Fruit fly (Drosophila melanogaster) whole organism, embryonic: Measurements from ENCODE around the gene CG43400.

ENCODE experiments used
- B-H1 ChIP-seq: fragments of 200-800 bp; sonication (Bioruptor generic); IDR thresholded peaks from 3 replicates; pipeline ENCODE4 v1.3.6; 2022; ENCODE audit warnings: missing biosample characterization, missing genetic modification characterization
- BtbVII ChIP-seq: fragments of 200-800 bp; sonication (Bioruptor generic); optimal IDR thresholded peaks from 3 replicates; lab custom pipeline; 2017; ENCODE audit warnings: missing biosample characterization, mild to moderate bottlenecking, missing genetic modification characterization
- CG10462 ChIP-seq: fragments of 200-800 bp; sonication (Bioruptor generic); optimal IDR thresholded peaks from 2 replicates; lab custom pipeline; 2016; ENCODE audit warnings: missing biosample characterization, missing genetic modification characterization
- CG10543 ChIP-seq: fragments of 200-800 bp; sonication (Bioruptor generic); optimal IDR thresholded peaks from 3 replicates; lab custom pipeline; 2017; ENCODE audit warnings: missing biosample characterization, mild to moderate bottlenecking, missing genetic modification characterization, moderate library complexity
- CG12769 ChIP-seq: fragments of 200-800 bp; sonication (Bioruptor generic); optimal IDR thresholded peaks from 2 replicates; lab custom pipeline; 2019; ENCODE audit warnings: missing biosample characterization, mild to moderate bottlenecking, missing genetic modification characterization, moderate library complexity
- CG13296 ChIP-seq: fragments of 200-800 bp; sonication (Bioruptor generic); optimal IDR thresholded peaks from 3 replicates; lab custom pipeline; 2018; ENCODE audit warnings: missing biosample characterization, mild to moderate bottlenecking, missing genetic modification characterization
- CG13424 ChIP-seq: fragments of 200-800 bp; sonication (Bioruptor generic); optimal IDR thresholded peaks from 2 replicates; lab custom pipeline; 2019; ENCODE audit warnings: missing biosample characterization, mild to moderate bottlenecking, missing genetic modification characterization, moderate library complexity
- CG15479 ChIP-seq: fragments of 200-800 bp; sonication (Bioruptor generic); optimal IDR thresholded peaks from 3 replicates; lab custom pipeline; 2019; ENCODE audit warnings: missing biosample characterization, mild to moderate bottlenecking, missing genetic modification characterization, moderate library complexity
- CG1792 ChIP-seq: fragments of 200-800 bp; sonication (Bioruptor generic); optimal IDR thresholded peaks from 2 replicates; lab custom pipeline; 2016; ENCODE audit warnings: missing biosample characterization, missing genetic modification characterization
- CG2199 ChIP-seq: fragments of 200-800 bp; sonication (Bioruptor generic); IDR thresholded peaks from 3 replicates; pipeline ENCODE4 v1.3.6; 2022; ENCODE audit warnings: missing biosample characterization, missing genetic modification characterization
- CG2202 ChIP-seq: fragments of 200-800 bp; sonication (Bioruptor generic); optimal IDR thresholded peaks from 2 replicates; lab custom pipeline; 2018; ENCODE audit warnings: missing biosample characterization, mild to moderate bottlenecking, missing genetic modification characterization
- CG32532 ChIP-seq: fragments of 200-800 bp; sonication (Bioruptor generic); IDR thresholded peaks from 2 replicates; pipeline ENCODE4 v1.3.6; 2022; ENCODE audit warnings: missing biosample characterization, missing genetic modification characterization
- CG32772 ChIP-seq: fragments of 200-800 bp; sonication (Bioruptor generic); IDR thresholded peaks from 2 replicates; pipeline ENCODE4 v1.3.6; 2022; ENCODE audit warnings: missing biosample characterization, missing genetic modification characterization
- CG3281 ChIP-seq: fragments of 200-800 bp; sonication (Bioruptor generic); optimal IDR thresholded peaks from 3 replicates; lab custom pipeline; 2017; ENCODE audit warnings: missing biosample characterization, mild to moderate bottlenecking, missing genetic modification characterization
- CG3995 ChIP-seq: fragments of 200-800 bp; sonication (Bioruptor generic); optimal IDR thresholded peaks from 3 replicates; lab custom pipeline; 2016; ENCODE audit warnings: missing biosample characterization, missing genetic modification characterization
- CG6254 ChIP-seq: fragments of 200-800 bp; sonication (Bioruptor generic); optimal IDR thresholded peaks from 3 replicates; lab custom pipeline; 2017; ENCODE audit warnings: mild to moderate bottlenecking, missing biosample characterization, missing genetic modification reagents, missing genetic modification characterization
- CG6854 ChIP-seq: fragments of 200-800 bp; sonication (Bioruptor generic); optimal IDR thresholded peaks from 3 replicates; lab custom pipeline; 2017; ENCODE audit warnings: missing biosample characterization, mild to moderate bottlenecking, missing genetic modification characterization
- CG7271 ChIP-seq: fragments of 200-800 bp; sonication (Bioruptor generic); optimal IDR thresholded peaks from 2 replicates; lab custom pipeline; 2018; ENCODE audit warnings: missing biosample characterization, mild to moderate bottlenecking, missing genetic modification characterization, moderate library complexity
- D19A ChIP-seq: fragments of 200-800 bp; optimal IDR thresholded peaks from 3 replicates; lab custom pipeline; 2019; ENCODE audit warnings: missing biosample characterization, mild to moderate bottlenecking, missing genetic modification characterization, moderate library complexity
- Dp ChIP-seq: fragments of 200-800 bp; sonication (Bioruptor generic); optimal IDR thresholded peaks from 2 replicates; lab custom pipeline; 2018; ENCODE audit warnings: missing biosample characterization, mild to moderate bottlenecking, missing genetic modification characterization, moderate library complexity
- Dref ChIP-seq: fragments of 200-800 bp; sonication (Bioruptor generic); IDR thresholded peaks from 2 replicates; pipeline ENCODE4 v1.3.6; 2022; ENCODE audit warnings: missing biosample characterization, missing genetic modification characterization
- Ets65A ChIP-seq: fragments of 200-800 bp; sonication (Bioruptor generic); peaks from one replicate; lab custom pipeline; 2016; ENCODE audit warnings: missing biosample characterization, missing genetic modification characterization
- HLH3B ChIP-seq: fragments of 200-800 bp; sonication (Bioruptor generic); IDR thresholded peaks from 2 replicates; pipeline ENCODE4 v1.3.6; 2022; ENCODE audit warnings: missing biosample characterization, missing genetic modification characterization
- Hr78 ChIP-seq, 2 experiments: fragments of 200-800 bp in 1 of 2; fragments of >200 bp in 1 of 2; sonication (Bioruptor generic) in 1 of 2; optimal IDR thresholded peaks; 2 replicates each; lab custom pipeline; 2017 to 2019; ENCODE audit warnings: missing biosample characterization in 2 of 2, missing genetic modification characterization in 2 of 2, mild to moderate bottlenecking in 1 of 2, moderate library complexity in 1 of 2
- Hsf ChIP-seq: fragments of 200-800 bp; sonication (Bioruptor generic); optimal IDR thresholded peaks from 3 replicates; lab custom pipeline; 2016; ENCODE audit warnings: missing biosample characterization, missing genetic modification characterization
- Med ChIP-seq: fragments of 200-800 bp; sonication (Bioruptor generic); peaks from one replicate; lab custom pipeline; 2016; ENCODE audit warnings: missing biosample characterization, missing genetic modification characterization, mild to moderate bottlenecking, inconsistent platforms, moderate library complexity
- Scr ChIP-seq: fragments of 200-800 bp; sonication (Bioruptor generic); IDR thresholded peaks from 2 replicates; pipeline ENCODE4 v1.3.6; 2022; ENCODE audit warnings: missing biosample characterization, missing genetic modification characterization; ENCODE audit not compliant: partially characterized antibody
- Stat92E ChIP-seq, 3 experiments: fragments of >200 bp in 2 of 3; fragments of 200-800 bp in 1 of 3; sonication (Bioruptor generic) in 1 of 3; optimal IDR thresholded peaks; 2 replicates each; lab custom pipeline; 2017 to 2019; ENCODE audit warnings: missing biosample characterization in 3 of 3, missing genetic modification characterization in 3 of 3, mild to moderate bottlenecking in 1 of 3, moderate library complexity in 1 of 3
- Tbp ChIP-seq: fragments of >200 bp; optimal IDR thresholded peaks from 2 replicates; lab custom pipeline; 2018; ENCODE audit warnings: missing biosample characterization, missing genetic modification characterization
- Trl ChIP-seq, 3 experiments: fragments of >200 bp in 2 of 3; fragments of 200-800 bp in 1 of 3; sonication (Bioruptor generic) in 1 of 3; optimal IDR thresholded peaks; 2 replicates in 1 of 3; 3 replicates in 2 of 3; lab custom pipeline; 2016 to 2017; ENCODE audit warnings: missing biosample characterization in 1 of 3, missing genetic modification characterization in 1 of 3
- ab ChIP-seq: fragments of 200-800 bp; sonication (Bioruptor generic); optimal IDR thresholded peaks from 2 replicates; lab custom pipeline; 2016; ENCODE audit warnings: missing biosample characterization, missing genetic modification characterization
- amos ChIP-seq: fragments of 200-800 bp; sonication (Bioruptor generic); IDR thresholded peaks from 2 replicates; pipeline ENCODE4 v1.3.6; 2022; ENCODE audit warnings: missing biosample characterization, missing genetic modification characterization; ENCODE audit not compliant: partially characterized antibody
- bowl ChIP-seq: fragments of 200-800 bp; sonication (Bioruptor generic); IDR thresholded peaks from 2 replicates; pipeline ENCODE4 v1.3.6; 2022; ENCODE audit warnings: missing biosample characterization, missing genetic modification characterization
- chif ChIP-seq, 2 experiments: fragments of 200-800 bp; sonication (Bioruptor generic); optimal IDR thresholded peaks; 3 replicates each; lab custom pipeline; 2016; ENCODE audit warnings: missing biosample characterization in 2 of 2, missing genetic modification characterization in 2 of 2
- corto ChIP-seq: fragments of 200-800 bp; sonication (Bioruptor generic); optimal IDR thresholded peaks from 2 replicates; lab custom pipeline; 2016; ENCODE audit warnings: missing biosample characterization, mild to moderate bottlenecking, missing genetic modification characterization, moderate library complexity
- gce ChIP-seq: fragments of 200-800 bp; sonication (Bioruptor generic); IDR thresholded peaks from 3 replicates; pipeline ENCODE4 v1.3.6; 2022; ENCODE audit warnings: missing biosample characterization, missing genetic modification characterization
- lbe ChIP-seq: fragments of 200-800 bp; sonication (Bioruptor generic); optimal IDR thresholded peaks from 2 replicates; lab custom pipeline; 2016; ENCODE audit warnings: missing biosample characterization, mild to moderate bottlenecking, missing genetic modification characterization
- lov ChIP-seq, 2 experiments: fragments of 200-800 bp in 1 of 2; fragments of >200 bp in 1 of 2; sonication (Bioruptor generic) in 1 of 2; IDR thresholded peaks in 1 of 2; optimal IDR thresholded peaks in 1 of 2; 2 replicates in 1 of 2; 3 replicates in 1 of 2; pipeline versions ENCODE4 v1.3.6 to Lab custom; 2017 to 2022; ENCODE audit warnings: missing biosample characterization in 1 of 2, missing genetic modification characterization in 1 of 2
- mirr ChIP-seq: fragments of 200-800 bp; sonication (Bioruptor generic); optimal IDR thresholded peaks from 3 replicates; lab custom pipeline; 2018; ENCODE audit warnings: missing biosample characterization, mild to moderate bottlenecking, missing genetic modification characterization
- pita ChIP-seq: fragments of 200-800 bp; sonication (Bioruptor generic); optimal IDR thresholded peaks from 2 replicates; lab custom pipeline; 2017; ENCODE audit warnings: missing biosample characterization, mild to moderate bottlenecking, missing genetic modification characterization
- sisA ChIP-seq: fragments of 200-800 bp; sonication (Bioruptor generic); IDR thresholded peaks from 2 replicates; pipeline ENCODE4 v1.3.6; 2022; ENCODE audit warnings: missing biosample characterization, missing genetic modification characterization
- sr ChIP-seq: fragments of 200-800 bp; sonication (Bioruptor generic); IDR thresholded peaks from 3 replicates; pipeline ENCODE4 v1.3.6; 2022; ENCODE audit warnings: missing biosample characterization, missing genetic modification characterization
- toy ChIP-seq: fragments of 200-800 bp; sonication (Bioruptor generic); IDR thresholded peaks from 2 replicates; pipeline ENCODE4 v1.3.6; 2022; ENCODE audit warnings: missing biosample characterization, missing genetic modification characterization
- trem ChIP-seq: fragments of 200-800 bp; optimal IDR thresholded peaks from 3 replicates; lab custom pipeline; 2019; ENCODE audit warnings: missing biosample characterization, mild to moderate bottlenecking, missing genetic modification characterization, moderate library complexity
- tup ChIP-seq: fragments of 200-800 bp; sonication (Bioruptor generic); optimal IDR thresholded peaks from 2 replicates; lab custom pipeline; 2016; ENCODE audit warnings: missing biosample characterization, mild to moderate bottlenecking, missing genetic modification characterization, moderate library complexity
- z ChIP-seq: fragments of 200-800 bp; sonication (Bioruptor generic); IDR thresholded peaks from 3 replicates; pipeline ENCODE4 v1.3.6; 2022; ENCODE audit warnings: missing biosample characterization, missing genetic modification characterization
- zen ChIP-seq: fragments of 200-800 bp; sonication (Bioruptor generic); optimal IDR thresholded peaks from 3 replicates; lab custom pipeline; 2018; ENCODE audit warnings: missing biosample characterization, mild to moderate bottlenecking, missing genetic modification characterization, moderate library complexity
- zfh1 ChIP-seq: fragments of 200-800 bp; sonication (Bioruptor generic); IDR thresholded peaks from 3 replicates; pipeline ENCODE4 v1.3.6; 2022; ENCODE audit warnings: missing biosample characterization, missing genetic modification characterization

Gene CG43400

DNA sequence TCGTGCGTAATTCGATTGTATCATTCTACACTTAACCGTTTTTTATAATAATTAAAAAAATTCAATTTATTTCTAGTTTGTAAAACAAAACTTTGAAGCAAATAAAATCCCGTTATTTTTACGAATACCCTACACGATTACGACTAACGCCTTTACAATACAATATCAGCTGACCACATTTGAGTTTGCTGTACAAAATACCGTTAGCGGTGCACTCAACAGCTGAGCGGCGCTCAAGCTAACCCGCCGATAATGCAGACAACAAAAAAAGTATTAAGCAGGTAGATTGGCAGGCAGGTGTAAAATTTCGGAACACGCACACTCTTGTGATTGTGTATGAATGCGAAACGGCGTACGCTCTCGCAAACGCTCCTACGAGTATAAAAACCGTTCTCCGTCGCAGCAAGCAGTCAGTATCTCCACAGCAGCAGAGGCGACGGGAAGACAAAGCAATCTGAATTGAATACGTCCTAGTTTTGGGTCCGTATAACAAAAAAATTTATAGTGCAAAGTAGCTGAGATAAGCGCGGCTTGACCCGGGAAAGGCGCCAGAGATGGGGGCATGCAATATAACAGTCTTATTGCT, 31.3 kb downstream of the CG43400 start, which contains the start of gene Acer (continued):
- TF ChIP-seq sr, result no peak
- TF ChIP-seq CG6854 (GFP tag; lab: Kevin White, UChicago), result no peak
- TF ChIP-seq bowl (GFP tag; lab: Robert Waterston, UW), result no peak
- TF ChIP-seq CG3281 (GFP tag; lab: Kevin White, UChicago), result no peak
- TF ChIP-seq trem (tag; lab: Kevin White, UChicago), result peak; percentile 57
- peak; percentile 22 for TF ChIP-seq CG13296
- peak; percentile 4 for TF ChIP-seq CG1792 (GFP tag; lab: Kevin White, UChicago)
- peak; percentile 9 for TF ChIP-seq zen (tag; lab: Kevin White, UChicago)
- 0 out of 2 replicates have a peak, but pooled peaks have one; percentile 21 for TF ChIP-seq CG32532 (GFP tag; lab: Robert Waterston, UW)
- no peak; the same call in 1 of the 2 replicates for TF ChIP-seq amos (GFP tag; lab: Robert Waterston, UW)
- peak; percentile 13 for TF ChIP-seq mirr
- TF ChIP-seq CG32772 (GFP tag; lab: Robert Waterston, UW), result no peak
- TF ChIP-seq z (GFP tag; lab: Robert Waterston, UW), result 0 out of 3 replicates have a peak, but pooled peaks have one; percentile 23
- TF ChIP-seq CG15479 (GFP tag; lab: Kevin White, UChicago), result peak; percentile 89
- TF ChIP-seq CG6254 (GFP tag; lab: Kevin White, UChicago), result no peak
- TF ChIP-seq CG10462 (GFP tag; lab: Kevin White, UChicago), result peak; percentile 20
- TF ChIP-seq B-H1 (GFP tag; lab: Robert Waterston, UW), result no peak
- peak in 1 of 2 experiments; percentile 43 for TF ChIP-seq Trl (optimal IDR thresholded peaks at IDR 0.05; lab: Kevin White, UChicago)
- peak; percentile 25 for TF ChIP-seq Trl (GFP tag; optimal IDR thresholded peaks at IDR 0.05; lab: Kevin White, UChicago)
- peak; percentile 18 for TF ChIP-seq CG13424
- no peak for TF ChIP-seq CG7271 (tag; lab: Kevin White, UChicago)
- no peak for TF ChIP-seq corto (GFP tag; lab: Kevin White, UChicago)
- TF ChIP-seq Ets65A, result no peak
- TF ChIP-seq chif (GFP tag; optimal IDR thresholded peaks at IDR 0.05; lab: Kevin White, UChicago), result no peak
- peak; percentile 40 for TF ChIP-seq D19A
- peak; percentile 27; the same call in 1 of the 2 replicates for TF ChIP-seq HLH3B (GFP tag; lab: Robert Waterston, UW)
- no peak for TF ChIP-seq lov (optimal IDR thresholded peaks at IDR 0.05; lab: Kevin White, UChicago)
- no peak for TF ChIP-seq lov (GFP tag; IDR thresholded peaks at IDR 0.05; lab: Robert Waterston, UW)
- no peak for TF ChIP-seq CG12769 (tag; lab: Kevin White, UChicago)
- no peak for TF ChIP-seq BtbVII (GFP tag; lab: Kevin White, UChicago)
- TF ChIP-seq Hr78 (GFP tag; optimal IDR thresholded peaks at IDR 0.05; lab: Kevin White, UChicago), result peak in 1 of 2 experiments; percentile 87
- peak; percentile 6 for TF ChIP-seq Dp (GFP tag; lab: Kevin White, UChicago)
- no peak for TF ChIP-seq tup (GFP tag; lab: Kevin White, UChicago)
- no peak for TF ChIP-seq pita (GFP tag; lab: Kevin White, UChicago)
- TF ChIP-seq Hsf (GFP tag; lab: Kevin White, UChicago), result no peak
- peak in 1 of 3 experiments; percentile 26 for TF ChIP-seq Stat92E (GFP tag; optimal IDR thresholded peaks at IDR 0.05; lab: Kevin White, UChicago)

DNA sequence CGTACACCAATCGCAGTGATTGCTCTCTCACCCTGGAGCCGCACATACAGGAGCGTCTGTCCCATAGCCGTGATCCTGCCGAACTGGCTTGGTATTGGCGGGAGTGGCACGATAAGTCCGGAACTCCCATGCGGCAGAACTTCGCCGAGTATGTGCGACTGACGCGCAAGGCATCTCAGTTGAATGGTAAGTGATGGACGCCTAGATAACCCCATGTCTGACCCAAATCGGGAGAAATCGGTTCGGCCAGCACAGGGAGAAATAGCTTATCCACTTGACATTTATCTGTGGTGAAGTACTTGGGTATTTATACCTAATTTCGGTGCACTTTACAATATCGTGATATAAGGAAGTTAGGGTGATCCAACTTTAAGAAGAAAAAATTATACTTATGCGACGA, 32.2 kb downstream of the CG43400 start:
- TF ChIP-seq Dref (no peak), gce (GFP tag; lab: Robert Waterston, UW) (no peak), sisA (GFP tag; lab: Robert Waterston, UW) (no peak), lbe (GFP tag; lab: Kevin White, UChicago) (no peak), CG2199 (GFP tag; lab: Robert Waterston, UW) (0 out of 3 replicates have a peak, but pooled peaks have one; percentile 51), CG2202 (tag; lab: Kevin White, UChicago) (no peak), CG6254 (GFP tag; lab: Kevin White, UChicago) (no peak), Med (GFP tag; lab: Kevin White, UChicago) (peak; percentile 14), CG10543 (GFP tag; lab: Kevin White, UChicago) (no peak), Tbp (GFP tag; lab: Kevin White, UChicago) (no peak), ab (GFP tag; lab: Kevin White, UChicago) (no peak), toy (no peak), CG3995 (GFP tag; lab: Kevin White, UChicago) (no peak), HLH3B (GFP tag; lab: Robert Waterston, UW) (no peak), Scr (GFP tag; lab: Robert Waterston, UW) (no peak), zfh1 (0 out of 3 replicates have a peak, but pooled peaks have one; percentile 7)
